Fruit fly (Drosophila melanogaster): Measurements from ENCODE around the gene noc.

Gene noc

DNA sequence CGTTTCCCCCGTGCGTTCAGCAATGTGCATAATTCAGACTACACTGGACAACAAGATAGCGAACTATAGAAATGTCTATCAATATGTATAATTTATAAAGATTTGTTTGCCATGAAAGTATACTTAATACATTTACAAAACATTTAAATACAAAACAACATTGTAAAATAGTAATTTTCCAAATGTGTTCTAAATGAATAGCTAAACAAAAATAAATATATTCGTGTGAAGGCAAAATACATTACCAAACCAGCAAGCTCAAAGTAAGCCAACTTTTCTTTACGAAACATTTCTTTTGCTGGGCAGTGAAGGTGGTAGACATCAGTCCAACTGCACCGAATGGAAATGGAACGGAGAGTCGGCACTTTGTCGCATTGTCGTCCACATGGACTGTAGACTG is 15.7 kb upstream of the noc start (continued):
- TF ChIP-seq chm (GFP tag; IDR thresholded peaks at IDR 0.05), result no peak
- no peak for TF ChIP-seq YL-1 (GFP tag; optimal IDR thresholded peaks at IDR 0.05)
- no peak for TF ChIP-seq E2f2 (GFP tag; IDR thresholded peaks at IDR 0.05)
- TF ChIP-seq CG6254 (GFP tag; optimal IDR thresholded peaks at IDR 0.05), result peak; percentile 64
- TF ChIP-seq ranshi (GFP tag; IDR thresholded peaks at IDR 0.05), result no peak
- TF ChIP-seq tin (GFP tag; optimal IDR thresholded peaks at IDR 0.05), result no peak
- peak; percentile 78 for TF ChIP-seq phol (tag; optimal IDR thresholded peaks at IDR 0.05)
- no peak for TF ChIP-seq CG11247 (GFP tag; IDR thresholded peaks at IDR 0.05)
- TF ChIP-seq bigmax (GFP tag; optimal IDR thresholded peaks at IDR 0.05), result no peak
- no peak for TF ChIP-seq CG10543 (GFP tag; optimal IDR thresholded peaks at IDR 0.05)
- peak; percentile 42 for TF ChIP-seq CG13775 (GFP tag; optimal IDR thresholded peaks at IDR 0.05)
- TF ChIP-seq ewg (GFP tag; optimal IDR thresholded peaks at IDR 0.05), result no peak
- TF ChIP-seq E2f1 (GFP tag; IDR thresholded peaks at IDR 0.05), result no peak; the same call in 1 of the 2 replicates
- TF ChIP-seq Lhr (GFP tag; optimal IDR thresholded peaks at IDR 0.05), result peak; percentile 23
- no peak for TF ChIP-seq Ravus (GFP tag; IDR thresholded peaks at IDR 0.05)
- no peak for TF ChIP-seq pho (GFP tag; optimal IDR thresholded peaks at IDR 0.05)
- TF ChIP-seq CG31441 (GFP tag; IDR thresholded peaks at IDR 0.05), result peak; percentile 75
- peak; percentile 75 for TF ChIP-seq CG17829 (tag; optimal IDR thresholded peaks at IDR 0.05)
- TF ChIP-seq Xbp1 (GFP tag; optimal IDR thresholded peaks at IDR 0.05), result no peak
- TF ChIP-seq CG6272 (GFP tag; IDR thresholded peaks at IDR 0.05), result no peak
- TF ChIP-seq Ptx1 (GFP tag; IDR thresholded peaks at IDR 0.05), result peak; percentile 68
- TF ChIP-seq Nf-YB (GFP tag; optimal IDR thresholded peaks at IDR 0.05), result peak; percentile 40
- TF ChIP-seq CG3847 (GFP tag; IDR thresholded peaks at IDR 0.05), result no peak
- no peak for TF ChIP-seq Taf1 (GFP tag; IDR thresholded peaks at IDR 0.05)
- no peak for TF ChIP-seq ems (GFP tag; optimal IDR thresholded peaks at IDR 0.05)
- TF ChIP-seq sens (GFP tag), result peak; percentile 86
- TF ChIP-seq CG11560 (tag; IDR thresholded peaks at IDR 0.05), result no peak
- TF ChIP-seq crol (GFP tag; IDR thresholded peaks at IDR 0.05), result no peak
- TF ChIP-seq CG7839 (tag; optimal IDR thresholded peaks at IDR 0.05), result peak; percentile 13
- TF ChIP-seq nau (GFP tag; optimal IDR thresholded peaks at IDR 0.05), result peak; percentile 48
- TF ChIP-seq gsb (GFP tag; IDR thresholded peaks at IDR 0.05), result peak; percentile 9; the same call in 1 of the 2 replicates
- peak in 1 of 3 experiments; percentile 67 for TF ChIP-seq lola (GFP tag; optimal IDR thresholded peaks at IDR 0.05)
- peak; percentile 72 for TF ChIP-seq vvl (GFP tag; IDR thresholded peaks at IDR 0.05)
- TF ChIP-seq insv (GFP tag; optimal IDR thresholded peaks at IDR 0.05), result no peak
- no peak for TF ChIP-seq dan (GFP tag; IDR thresholded peaks at IDR 0.05)
- peak; percentile 41 for TF ChIP-seq az2 (GFP tag; optimal IDR thresholded peaks at IDR 0.05)
- TF ChIP-seq kah (GFP tag; optimal IDR thresholded peaks at IDR 0.05), result peak; percentile 18
- no peak for TF ChIP-seq CG17802 (tag; optimal IDR thresholded peaks at IDR 0.05)
- TF ChIP-seq mld (GFP tag; IDR thresholded peaks at IDR 0.05; ENCODE audit: partially characterized antibody), result no peak
- TF ChIP-seq bcd (GFP tag; optimal IDR thresholded peaks at IDR 0.05), result peak; percentile 10
- TF ChIP-seq NC2α (GFP tag; optimal IDR thresholded peaks at IDR 0.05), result no peak
- TF ChIP-seq chinmo (GFP tag; IDR thresholded peaks at IDR 0.05; ENCODE audit: partially characterized antibody), result no peak
- TF ChIP-seq CG11695 (GFP tag; IDR thresholded peaks at IDR 0.05), result no peak
- no peak for TF ChIP-seq pita (GFP tag; optimal IDR thresholded peaks at IDR 0.05)
- no peak for TF ChIP-seq CkIIα-i1 (GFP tag; IDR thresholded peaks at IDR 0.05)
- peak; percentile 10 for TF ChIP-seq Dek (tag; optimal IDR thresholded peaks at IDR 0.05)
- no peak for TF ChIP-seq Ada2b (GFP tag; IDR thresholded peaks at IDR 0.05)
- no peak for TF ChIP-seq mam (GFP tag; optimal IDR thresholded peaks at IDR 0.05)
- no peak for TF ChIP-seq Bteb2 (GFP tag; optimal IDR thresholded peaks at IDR 0.05)
- peak; percentile 71 for TF ChIP-seq CG8924 (tag; optimal IDR thresholded peaks at IDR 0.05)
- peak; percentile 34 for TF ChIP-seq CG6765 (GFP tag; optimal IDR thresholded peaks at IDR 0.05)
- no peak for TF ChIP-seq CG15479 (GFP tag; optimal IDR thresholded peaks at IDR 0.05)

All from whole organism, embryonic.